Worm (Caenorhabditis elegans) whole organism, young adult: ENCODE data around the gene gst-34.

Experiments
- F10E7.11 ChIP-seq: sonication (generic microtip); optimal IDR thresholded peaks from 2 replicates; lab custom pipeline; 2017; ENCODE audit warnings: mild to moderate bottlenecking, missing genetic modification characterization, moderate library complexity, missing compliant biosample characterization
- F33H1.4 ChIP-seq: fragments of 200-800 bp; sonication (Bioruptor generic); IDR thresholded peaks from 2 replicates; pipeline ENCODE4 v1.3.6; 2022; ENCODE audit warnings: missing genetic modification reagents, missing genetic modification characterization, missing compliant biosample characterization
- F37B4.10 ChIP-seq: fragments of 200-800 bp; sonication (Bioruptor generic); IDR thresholded peaks from 2 replicates; pipeline ENCODE4 v1.3.6; 2022; ENCODE audit warnings: missing genetic modification characterization, missing compliant biosample characterization
- F39B2.1 ChIP-seq: fragments of 200-800 bp; sonication (Bioruptor generic); IDR thresholded peaks from 2 replicates; pipeline ENCODE4 v1.3.6; 2022; ENCODE audit warnings: missing genetic modification reagents, missing genetic modification characterization, missing compliant biosample characterization
- F49E8.2 ChIP-seq: sonication (generic microtip); optimal IDR thresholded peaks from 3 replicates; lab custom pipeline; 2017; ENCODE audit warnings: missing genetic modification characterization, mild to moderate bottlenecking, missing compliant biosample characterization, antibody characterized with exemption, moderate library complexity; ENCODE audit not compliant: insufficient read depth
- F55B11.4 ChIP-seq: sonication (generic microtip); optimal IDR thresholded peaks from 2 replicates; lab custom pipeline; 2016; ENCODE audit warnings: missing compliant biosample characterization, missing genetic modification characterization, borderline replicate concordance; ENCODE audit not compliant: insufficient read depth
- K12H6.12 ChIP-seq: fragments of 200-800 bp; sonication (Bioruptor generic); optimal IDR thresholded peaks from 2 replicates; lab custom pipeline; 2018; ENCODE audit warnings: mild to moderate bottlenecking, missing genetic modification characterization, missing compliant biosample characterization
- Y53F4B.3 ChIP-seq: fragments of 200-800 bp; sonication (Bioruptor generic); IDR thresholded peaks from 2 replicates; pipeline ENCODE4 v1.3.6; 2022; ENCODE audit warnings: missing genetic modification reagents, missing genetic modification characterization, missing compliant biosample characterization
- Y53G8AR.9 ChIP-seq: fragments of 200-800 bp; sonication (Bioruptor generic); conservative IDR thresholded peaks from 2 replicates; pipeline ENCODE4 v1.3.6; 2022; ENCODE audit warnings: missing genetic modification reagents, missing genetic modification characterization, missing compliant biosample characterization
- Y67H2A.10 ChIP-seq: fragments of 200-800 bp; sonication (Bioruptor generic); conservative IDR thresholded peaks from 2 replicates; pipeline ENCODE4 v1.3.6; 2022; ENCODE audit warnings: missing genetic modification reagents, missing genetic modification characterization, missing compliant biosample characterization
- ZK185.1 ChIP-seq: sonication (generic microtip); optimal IDR thresholded peaks from 2 replicates; lab custom pipeline; 2016; ENCODE audit warnings: mild to moderate bottlenecking, missing genetic modification characterization, missing compliant biosample characterization; ENCODE audit not compliant: poor library complexity, severe bottlenecking
- akir-1 ChIP-seq: fragments of 200-800 bp; sonication (Bioruptor generic); optimal IDR thresholded peaks from 2 replicates; lab custom pipeline; 2018; ENCODE audit warnings: mild to moderate bottlenecking, missing genetic modification characterization, moderate library complexity, missing compliant biosample characterization
- ama-1 ChIP-seq, 3 experiments: fragments of 150-350 bp in 1 of 3; sonication (generic microtip) in 2 of 3; optimal IDR thresholded peaks; 2 replicates each; lab custom pipeline; 2014 to 2018; ENCODE audit warnings: missing biosample characterization in 2 of 3, missing genetic modification characterization in 2 of 3, missing genetic modification reagents in 2 of 3
- aptf-2 ChIP-seq: fragments of 200-800 bp; sonication (Bioruptor generic); conservative IDR thresholded peaks from 2 replicates; pipeline ENCODE4 v1.3.6; 2022; ENCODE audit warnings: missing genetic modification reagents, missing genetic modification characterization, missing compliant biosample characterization
- aptf-3 ChIP-seq: fragments of 200-800 bp; sonication (Bioruptor generic); IDR thresholded peaks from 2 replicates; pipeline ENCODE4 v1.3.6; 2022; ENCODE audit warnings: missing genetic modification characterization, missing compliant biosample characterization
- bed-2 ChIP-seq: fragments of 200-800 bp; sonication (Bioruptor generic); IDR thresholded peaks from 2 replicates; pipeline ENCODE4 v1.3.6; 2022; ENCODE audit warnings: missing genetic modification reagents, missing genetic modification characterization, missing compliant biosample characterization
- cebp-1 ChIP-seq, 2 experiments: fragments of 200-800 bp in 1 of 2; sonication (Bioruptor generic) in 1 of 2; sonication (generic microtip) in 1 of 2; IDR thresholded peaks in 1 of 2; optimal IDR thresholded peaks in 1 of 2; 2 replicates each; pipeline versions ENCODE4 v1.3.6 to Lab custom; 2017 to 2022; ENCODE audit warnings: missing compliant biosample characterization in 2 of 2, missing genetic modification characterization in 2 of 2, mild to moderate bottlenecking in 1 of 2, missing genetic modification reagents in 1 of 2, moderate library complexity in 1 of 2
- ceh-27 ChIP-seq: fragments of 200-800 bp; sonication (Bioruptor generic); optimal IDR thresholded peaks from 2 replicates; lab custom pipeline; 2018; ENCODE audit warnings: mild to moderate bottlenecking, missing genetic modification characterization, moderate library complexity, missing compliant biosample characterization
- ceh-40 ChIP-seq: fragments of 200-800 bp; sonication (Bioruptor generic); IDR thresholded peaks from 2 replicates; pipeline ENCODE4 v1.3.6; 2022; ENCODE audit warnings: missing genetic modification characterization, missing compliant biosample characterization
- ceh-79 ChIP-seq: sonication (generic microtip); optimal IDR thresholded peaks from 2 replicates; lab custom pipeline; 2017; ENCODE audit warnings: mild to moderate bottlenecking, missing genetic modification characterization, missing compliant biosample characterization
- dpff-1 ChIP-seq: sonication (generic microtip); optimal IDR thresholded peaks from 2 replicates; lab custom pipeline; 2017; ENCODE audit warnings: mild to moderate bottlenecking, missing genetic modification characterization, missing compliant biosample characterization
- egrh-3 ChIP-seq: fragments of 200-800 bp; sonication (Bioruptor generic); IDR thresholded peaks from 2 replicates; pipeline ENCODE4 v1.3.6; 2022; ENCODE audit warnings: missing genetic modification reagents, missing genetic modification characterization, missing compliant biosample characterization
- ets-4 ChIP-seq: fragments of 200-800 bp; sonication (Bioruptor generic); optimal IDR thresholded peaks from 2 replicates; lab custom pipeline; 2018; ENCODE audit warnings: mild to moderate bottlenecking, missing genetic modification characterization, missing compliant biosample characterization
- fkh-3 ChIP-seq: sonication (generic microtip); optimal IDR thresholded peaks from 2 replicates; lab custom pipeline; 2016; ENCODE audit warnings: mild to moderate bottlenecking, missing genetic modification characterization, missing compliant biosample characterization
- gei-17 ChIP-seq: fragments of 200-800 bp; sonication (Bioruptor generic); optimal IDR thresholded peaks from 2 replicates; lab custom pipeline; 2018; ENCODE audit warnings: mild to moderate bottlenecking, missing genetic modification characterization, missing compliant biosample characterization
- hmg-1.2 ChIP-seq: fragments of 200-800 bp; sonication (Bioruptor generic); IDR thresholded peaks from 2 replicates; pipeline ENCODE4 v1.3.6; 2022; ENCODE audit warnings: missing genetic modification reagents, missing genetic modification characterization, missing compliant biosample characterization
- hmg-20 ChIP-seq: fragments of 200-800 bp; sonication (Bioruptor generic); IDR thresholded peaks from 2 replicates; pipeline ENCODE4 v1.3.6; 2022; ENCODE audit warnings: missing genetic modification reagents, missing genetic modification characterization, missing compliant biosample characterization
- let-526 ChIP-seq: fragments of 200-800 bp; sonication (Bioruptor generic); IDR thresholded peaks from 2 replicates; pipeline ENCODE4 v1.3.6; 2022; ENCODE audit warnings: missing genetic modification reagents, missing genetic modification characterization, missing compliant biosample characterization
- let-607 ChIP-seq, 2 experiments: fragments of 200-800 bp in 1 of 2; sonication (Bioruptor generic) in 1 of 2; sonication (generic microtip) in 1 of 2; optimal IDR thresholded peaks; 2 replicates each; lab custom pipeline; 2016 to 2018; ENCODE audit warnings: mild to moderate bottlenecking in 2 of 2, missing compliant biosample characterization in 2 of 2, missing genetic modification characterization in 2 of 2, moderate library complexity in 2 of 2, missing genotype in 1 of 2
- lin-40 ChIP-seq: sonication (generic microtip); optimal IDR thresholded peaks from 2 replicates; lab custom pipeline; 2016; ENCODE audit warnings: missing genetic modification characterization, mild to moderate bottlenecking, missing compliant biosample characterization, missing genotype, missing genetic modification reagents
- lsl-1 ChIP-seq: fragments of 200-800 bp; sonication (Bioruptor generic); optimal IDR thresholded peaks from 2 replicates; lab custom pipeline; 2018; ENCODE audit warnings: mild to moderate bottlenecking, missing genetic modification characterization, moderate library complexity, missing compliant biosample characterization
- madf-8 ChIP-seq: fragments of 200-800 bp; sonication (Bioruptor generic); conservative IDR thresholded peaks from 2 replicates; pipeline ENCODE4 v1.3.6; 2022; ENCODE audit warnings: missing genetic modification reagents, missing genetic modification characterization, missing compliant biosample characterization
- mcd-1 ChIP-seq: fragments of 200-800 bp; sonication (Bioruptor generic); IDR thresholded peaks from 2 replicates; pipeline ENCODE4 v1.3.6; 2022; ENCODE audit warnings: missing genetic modification reagents, missing genetic modification characterization, missing compliant biosample characterization
- mes-4 ChIP-seq: sonication (generic microtip); optimal IDR thresholded peaks from 2 replicates; lab custom pipeline; 2016; ENCODE audit warnings: missing genotype, missing genetic modification characterization, missing compliant biosample characterization
- nhr-120 ChIP-seq: fragments of 200-800 bp; sonication (Bioruptor generic); IDR thresholded peaks from 2 replicates; pipeline ENCODE4 v1.3.6; 2022; ENCODE audit warnings: missing genetic modification characterization, missing compliant biosample characterization
- nhr-80 ChIP-seq: sonication (generic microtip); optimal IDR thresholded peaks from 2 replicates; lab custom pipeline; 2016; ENCODE audit warnings: missing genetic modification characterization, missing compliant biosample characterization
- rec-8 ChIP-seq, 2 experiments: sonication (generic microtip); optimal IDR thresholded peaks; 2 replicates each; lab custom pipeline; 2016; ENCODE audit warnings: mild to moderate bottlenecking in 2 of 2, missing genetic modification characterization in 2 of 2, missing genetic modification reagents in 2 of 2, missing genotype in 2 of 2, missing biosample characterization in 1 of 2, missing compliant biosample characterization in 1 of 2, moderate library complexity in 1 of 2
- repo-1 ChIP-seq: sonication (generic microtip); optimal IDR thresholded peaks from 2 replicates; lab custom pipeline; 2017; ENCODE audit warnings: mild to moderate bottlenecking, missing genetic modification characterization, missing compliant biosample characterization
- sdz-38 ChIP-seq: sonication (generic microtip); optimal IDR thresholded peaks from 2 replicates; lab custom pipeline; 2016; ENCODE audit warnings: missing genotype, missing genetic modification characterization, missing compliant biosample characterization
- sea-2 ChIP-seq: fragments of 200-800 bp; sonication (Bioruptor generic); IDR thresholded peaks from 2 replicates; pipeline ENCODE4 v1.3.6; 2022; ENCODE audit warnings: missing genetic modification characterization, missing compliant biosample characterization
- snpc-1.1 ChIP-seq: sonication (generic microtip); optimal IDR thresholded peaks from 2 replicates; lab custom pipeline; 2017; ENCODE audit warnings: missing genetic modification characterization, mild to moderate bottlenecking, missing compliant biosample characterization, antibody characterized with exemption, moderate library complexity, missing genotype, missing genetic modification reagents; ENCODE audit not compliant: insufficient read depth
- somi-1 ChIP-seq: fragments of 200-800 bp; sonication (Bioruptor generic); optimal IDR thresholded peaks from 2 replicates; lab custom pipeline; 2018; ENCODE audit warnings: mild to moderate bottlenecking, missing genetic modification characterization, missing compliant biosample characterization
- zim-3 ChIP-seq: sonication (generic microtip); optimal IDR thresholded peaks from 2 replicates; lab custom pipeline; 2017; ENCODE audit warnings: mild to moderate bottlenecking, missing genetic modification characterization, moderate library complexity, missing compliant biosample characterization
- ztf-25 ChIP-seq: fragments of 200-800 bp; sonication (Bioruptor generic); IDR thresholded peaks from 2 replicates; pipeline ENCODE4 v1.3.6; 2022; ENCODE audit warnings: missing genetic modification reagents, missing genetic modification characterization, missing compliant biosample characterization
- ztf-26 ChIP-seq: sonication (generic microtip); optimal IDR thresholded peaks from 2 replicates; lab custom pipeline; 2017; ENCODE audit warnings: missing genetic modification characterization, missing compliant biosample characterization

The gst-34 gene

DNA sequence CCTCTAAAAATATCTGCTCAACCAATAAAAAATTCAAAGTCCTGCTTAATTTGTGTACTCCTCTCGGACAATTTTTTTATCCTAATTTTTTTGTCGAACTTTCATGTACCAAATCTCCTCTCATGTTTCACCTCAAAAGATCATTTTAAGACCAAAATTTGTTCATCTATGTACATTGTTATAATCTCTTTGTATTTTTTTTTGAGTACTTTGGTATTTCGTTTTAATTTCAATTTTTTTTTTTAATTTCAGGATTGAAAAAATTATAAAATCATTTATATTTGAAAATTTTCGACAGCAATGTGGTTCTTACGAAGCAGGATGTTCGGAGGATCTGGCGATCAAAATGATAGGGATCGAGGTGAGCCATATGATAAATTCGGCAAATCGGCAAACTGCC, 13.4 kb upstream of the gst-34 start, which contains the start of gene spsb-1:
Gene spsb-1, plus strand, starts transcription at position 301 of the 400 bp plus-strand sequence.
- no peak for TF ChIP-seq ets-4
- no peak for TF ChIP-seq lsl-1 (GFP tag; lab: Kevin White, UChicago)
- TF ChIP-seq mcd-1, result no peak
- no peak for TF ChIP-seq F10E7.11
- TF ChIP-seq zim-3 (tag; lab: Kevin White, UChicago), result no peak
- no peak for TF ChIP-seq ztf-25
- no peak for TF ChIP-seq K12H6.12 (tag; lab: Kevin White, UChicago)
- TF ChIP-seq Y67H2A.10 (GFP tag; lab: Robert Waterston, UW), result no peak
- no peak for TF ChIP-seq somi-1 (GFP tag; lab: Kevin White, UChicago)
- TF ChIP-seq nhr-80 (tag; lab: Kevin White, UChicago), result no peak
- TF ChIP-seq dpff-1 (tag; lab: Kevin White, UChicago), result no peak
- TF ChIP-seq Y53F4B.3, result no peak
- TF ChIP-seq F55B11.4, result no peak

DNA sequence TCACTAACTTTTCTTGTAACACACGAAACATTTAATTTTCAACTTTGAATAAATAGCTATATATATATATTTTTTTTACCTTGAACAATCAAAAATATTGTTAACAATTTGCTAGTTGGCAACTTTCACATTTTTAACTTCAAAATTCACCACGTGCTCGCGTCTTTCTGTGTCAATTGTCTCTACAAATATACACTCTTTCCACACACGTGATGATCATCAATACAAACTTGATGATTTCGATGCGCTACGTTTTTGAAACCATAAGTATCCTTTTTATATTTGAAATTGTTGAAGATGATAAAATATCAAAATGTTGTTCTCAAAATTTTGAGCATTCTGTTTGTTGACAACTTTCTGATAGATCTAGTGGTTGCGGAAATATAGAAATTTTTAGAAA, 12.3 kb upstream of the gst-34 start:
- no peak for TF ChIP-seq bed-2 (GFP tag; lab: Robert Waterston, UW)
- no peak for TF ChIP-seq nhr-120 (GFP tag; lab: Robert Waterston, UW)
- no peak for TF ChIP-seq let-526
- no peak for TF ChIP-seq sdz-38 (tag; lab: Kevin White, UChicago)
- no peak for TF ChIP-seq zim-3 (tag; lab: Kevin White, UChicago)
- no peak for TF ChIP-seq ceh-27 (GFP tag; lab: Kevin White, UChicago)

DNA sequence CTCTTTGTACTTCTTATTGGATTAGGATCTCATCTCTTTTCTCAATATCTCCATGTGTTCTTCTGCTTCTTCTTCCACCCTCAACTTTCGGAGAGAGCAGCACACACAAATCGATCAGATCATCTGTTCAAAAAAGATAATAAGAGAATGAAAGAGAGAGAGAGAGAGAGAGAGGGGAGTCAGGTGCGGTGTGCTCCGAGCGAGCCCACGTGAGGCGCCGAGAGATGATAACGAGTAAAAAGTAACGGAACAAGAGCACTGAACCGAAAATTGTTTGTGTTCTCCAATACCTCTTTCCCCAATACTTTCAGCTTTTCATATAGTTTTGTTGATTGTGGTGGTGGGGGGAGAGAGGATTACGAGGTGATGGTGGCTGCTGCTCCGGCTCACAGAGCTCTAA, 10.9 kb upstream of the gst-34 start:
- TF ChIP-seq sdz-38 (tag; lab: Kevin White, UChicago) (no peak), repo-1 (no peak), nhr-80 (tag; lab: Kevin White, UChicago) (peak; percentile 86), ceh-79 (tag; lab: Kevin White, UChicago) (no peak), ztf-26 (tag; lab: Kevin White, UChicago) (no peak), fkh-3 (tag; lab: Kevin White, UChicago) (no peak), F33H1.4 (GFP tag; lab: Robert Waterston, UW) (no peak), gei-17 (GFP tag; lab: Kevin White, UChicago) (no peak), akir-1 (GFP tag; lab: Kevin White, UChicago) (no peak), ceh-40 (no peak), aptf-2 (no peak), F49E8.2 (no peak), sea-2 (GFP tag; lab: Robert Waterston, UW) (no peak), madf-8 (GFP tag; lab: Robert Waterston, UW) (no peak), rec-8 (tag; optimal IDR thresholded peaks at IDR 0.05; lab: Kevin White, UChicago) (no peak), snpc-1.1 (tag; lab: Kevin White, UChicago) (no peak), mcd-1 (peak; percentile 5; the same call in 1 of the 2 replicates), F39B2.1 (no peak), lin-40 (tag; lab: Kevin White, UChicago) (no peak), Y53G8AR.9 (GFP tag; lab: Robert Waterston, UW) (no peak), F37B4.10 (GFP tag; lab: Robert Waterston, UW) (no peak), hmg-20 (GFP tag; lab: Robert Waterston, UW) (no peak), cebp-1 (GFP tag; IDR thresholded peaks at IDR 0.05; lab: Robert Waterston, UW) (no peak), cebp-1 (tag; optimal IDR thresholded peaks at IDR 0.05; lab: Kevin White, UChicago) (peak; percentile 46), ZK185.1 (tag; lab: Kevin White, UChicago) (no peak), mes-4 (tag; lab: Kevin White, UChicago) (no peak), hmg-1.2 (GFP tag; lab: Robert Waterston, UW) (peak; percentile 27; the same call in 1 of the 2 replicates), ama-1 (optimal IDR thresholded peaks at IDR 0.05; lab: Kevin White, UChicago) (no peak), ama-1 (GFP tag; optimal IDR thresholded peaks at IDR 0.05; lab: Kevin White, UChicago) (no peak), egrh-3 (peak; percentile 32; the same call in 1 of the 2 replicates), aptf-3 (GFP tag; lab: Robert Waterston, UW) (no peak), let-607 (tag; optimal IDR thresholded peaks at IDR 0.05; lab: Kevin White, UChicago) (no peak)
